Fruit fly (Drosophila melanogaster): Measurements from ENCODE around the gene CG7156.

CG7156 gene

dm6 chr3R:18265275-18265674, 23.3 kb upstream of the CG7156 start:
- TF ChIP-seq CG31627 (GFP tag; optimal IDR thresholded peaks at IDR 0.05) (no peak), CG34406 (GFP tag; optimal IDR thresholded peaks at IDR 0.05) (no peak), CG6163 (GFP tag; IDR thresholded peaks at IDR 0.05) (no peak), CG3919 (GFP tag; optimal IDR thresholded peaks at IDR 0.05) (no peak), CG11294 (GFP tag; IDR thresholded peaks at IDR 0.05) (no peak)

- TF ChIP-seq fkh (GFP tag; optimal IDR thresholded peaks at IDR 0.05): no peak
- no peak for TF ChIP-seq fd85E (GFP tag; optimal IDR thresholded peaks at IDR 0.05)
- no peak for TF ChIP-seq net (GFP tag; optimal IDR thresholded peaks at IDR 0.05)
- TF ChIP-seq CG3032 (tag; optimal IDR thresholded peaks at IDR 0.05): no peak
- TF ChIP-seq Ets21C (GFP tag; optimal IDR thresholded peaks at IDR 0.05): no peak
- TF ChIP-seq Sox14 (GFP tag; optimal IDR thresholded peaks at IDR 0.05): no peak
- no peak for TF ChIP-seq CG3919 (GFP tag; optimal IDR thresholded peaks at IDR 0.05)
- no peak for TF ChIP-seq Hr39 (GFP tag; optimal IDR thresholded peaks at IDR 0.05)
Observed at dm6 chr3R:18261602-18262001, 19.6 kb upstream of the CG7156 start.

dm6 chr3R:18260016-18260415, 18.1 kb upstream of the CG7156 start:
- TF ChIP-seq Smox (GFP tag; optimal IDR thresholded peaks at IDR 0.05) (no peak), vri (GFP tag; optimal IDR thresholded peaks at IDR 0.05) (no peak), CG34406 (GFP tag; optimal IDR thresholded peaks at IDR 0.05) (no peak), acj6 (GFP tag; optimal IDR thresholded peaks at IDR 0.05) (no peak)

- no peak for TF ChIP-seq CG6854 (GFP tag; optimal IDR thresholded peaks at IDR 0.05)
- no peak for TF ChIP-seq topi (GFP tag; optimal IDR thresholded peaks at IDR 0.05)
- TF ChIP-seq CG11762 (GFP tag; optimal IDR thresholded peaks at IDR 0.05; ENCODE audit: insufficient read depth): no peak
- no peak for TF ChIP-seq spab (GFP tag; optimal IDR thresholded peaks at IDR 0.05)
- peak; percentile 82 for TF ChIP-seq CG1621 (tag; optimal IDR thresholded peaks at IDR 0.05)
- TF ChIP-seq CG15336 (GFP tag; IDR thresholded peaks at IDR 0.05): no peak
Observed at dm6 chr3R:18255281-18255680, 13.3 kb upstream of the CG7156 start, which contains the start of the genes Ada2a, Polr2D, Tgs1 and moi. Gene Ada2a, minus strand, starts transcription at chr3R:18255487. Gene Polr2D, minus strand, starts transcription at chr3R:18255487. Gene Tgs1, plus strand, starts transcription at chr3R:18255530. Gene moi, plus strand, starts transcription at chr3R:18255530.

- peak; percentile 49 for TF ChIP-seq CG1621 (tag; optimal IDR thresholded peaks at IDR 0.05)
- no peak for TF ChIP-seq Eip93F (GFP tag; optimal IDR thresholded peaks at IDR 0.05)
- peak; percentile 52 for TF ChIP-seq Sox14 (GFP tag; optimal IDR thresholded peaks at IDR 0.05)
- peak; percentile 6 for TF ChIP-seq esn (GFP tag; optimal IDR thresholded peaks at IDR 0.05)
Observed at dm6 chr3R:18252578-18252977, 10.6 kb upstream of the CG7156 start, which contains the start of gene CG12320. Gene CG12320, minus strand, starts transcription at chr3R:18252734.

dm6 chr3R:18251876-18252275, 9.9 kb upstream of the CG7156 start:
- TF ChIP-seq fkh (GFP tag; optimal IDR thresholded peaks at IDR 0.05): no peak
- no peak for TF ChIP-seq CG6276 (GFP tag; optimal IDR thresholded peaks at IDR 0.05)
- TF ChIP-seq Ets96B (tag; optimal IDR thresholded peaks at IDR 0.05): no peak
- TF ChIP-seq Sox15 (GFP tag; optimal IDR thresholded peaks at IDR 0.05): no peak
- TF ChIP-seq ss (GFP tag; optimal IDR thresholded peaks at IDR 0.05): no peak
- TF ChIP-seq Hr39 (GFP tag; optimal IDR thresholded peaks at IDR 0.05): no peak
- no peak for TF ChIP-seq CG9139 (GFP tag; optimal IDR thresholded peaks at IDR 0.05)
- TF ChIP-seq CG10631 (GFP tag; optimal IDR thresholded peaks at IDR 0.05): no peak
- no peak for TF ChIP-seq acj6 (GFP tag; optimal IDR thresholded peaks at IDR 0.05)
- TF ChIP-seq CG34406 (GFP tag; optimal IDR thresholded peaks at IDR 0.05): no peak
- no peak for TF ChIP-seq CG31627 (GFP tag; optimal IDR thresholded peaks at IDR 0.05)
- no peak for TF ChIP-seq lz (GFP tag; optimal IDR thresholded peaks at IDR 0.05)
- no peak for TF ChIP-seq CG8632 (GFP tag; optimal IDR thresholded peaks at IDR 0.05)
- TF ChIP-seq CG4318 (GFP tag; optimal IDR thresholded peaks at IDR 0.05): no peak
- TF ChIP-seq topi (GFP tag; optimal IDR thresholded peaks at IDR 0.05): no peak
- no peak for TF ChIP-seq Smox (GFP tag; optimal IDR thresholded peaks at IDR 0.05)
- no peak for TF ChIP-seq CG6163 (GFP tag; IDR thresholded peaks at IDR 0.05)
- TF ChIP-seq CG6808 (GFP tag; optimal IDR thresholded peaks at IDR 0.05): no peak
- TF ChIP-seq CG3919 (GFP tag; optimal IDR thresholded peaks at IDR 0.05): no peak
- no peak for TF ChIP-seq Sox102F (GFP tag; optimal IDR thresholded peaks at IDR 0.05)
